Fruit fly (Drosophila melanogaster) whole organism, embryonic: ENCODE measurements around the gene CG17593.

Experiments used
- ATbp ChIP-seq: fragments of 200-800 bp; sonication (Bioruptor generic); optimal IDR thresholded peaks from 2 replicates; lab custom pipeline; 2017; ENCODE audit warnings: missing biosample characterization, mild to moderate bottlenecking, missing genetic modification characterization, missing genetic modification reagents
- Bteb2 ChIP-seq: fragments of 200-800 bp; sonication (Bioruptor generic); optimal IDR thresholded peaks from 2 replicates; lab custom pipeline; 2016; ENCODE audit warnings: missing biosample characterization, missing genetic modification characterization
- CG11398 ChIP-seq: fragments of 200-800 bp; sonication (Bioruptor generic); optimal IDR thresholded peaks from 2 replicates; lab custom pipeline; 2016; ENCODE audit warnings: missing biosample characterization, missing genetic modification characterization
- CG11456 ChIP-seq: fragments of 200-800 bp; sonication (Bioruptor generic); IDR thresholded peaks from 3 replicates; pipeline ENCODE4 v1.3.6; 2022; ENCODE audit warnings: missing biosample characterization, missing genetic modification characterization
- CG13296 ChIP-seq: fragments of 200-800 bp; sonication (Bioruptor generic); optimal IDR thresholded peaks from 3 replicates; lab custom pipeline; 2018; ENCODE audit warnings: missing biosample characterization, mild to moderate bottlenecking, missing genetic modification characterization
- CG16863 ChIP-seq: fragments of 200-800 bp; sonication (Bioruptor generic); optimal IDR thresholded peaks from 3 replicates; lab custom pipeline; 2016; ENCODE audit warnings: missing biosample characterization, missing genetic modification characterization
- CG18011 ChIP-seq: fragments of 200-800 bp; sonication (Bioruptor generic); optimal IDR thresholded peaks from 2 replicates; lab custom pipeline; 2017; ENCODE audit warnings: missing biosample characterization, missing genetic modification characterization, mild to moderate bottlenecking, moderate library complexity, missing genotype
- CG1832 ChIP-seq: fragments of 200-800 bp; sonication (Bioruptor generic); optimal IDR thresholded peaks from 2 replicates; lab custom pipeline; 2017; ENCODE audit warnings: missing biosample characterization, mild to moderate bottlenecking, missing genetic modification characterization, inconsistent platforms
- CG18764 ChIP-seq: fragments of 200-800 bp; sonication (Bioruptor generic); optimal IDR thresholded peaks from 3 replicates; lab custom pipeline; 2016; ENCODE audit warnings: missing biosample characterization, missing genetic modification characterization
- CG2120 ChIP-seq: fragments of 200-800 bp; sonication (Bioruptor generic); optimal IDR thresholded peaks from 3 replicates; lab custom pipeline; 2016; ENCODE audit warnings: missing biosample characterization, missing genetic modification characterization
- CG2129 ChIP-seq: fragments of 200-800 bp; sonication (Bioruptor generic); IDR thresholded peaks from 2 replicates; pipeline ENCODE4 v1.3.6; 2022; ENCODE audit warnings: missing biosample characterization, missing genetic modification characterization; ENCODE audit not compliant: partially characterized antibody
- CG33557 ChIP-seq: fragments of 200-800 bp; sonication (Bioruptor generic); optimal IDR thresholded peaks from 2 replicates; lab custom pipeline; 2019; ENCODE audit warnings: missing biosample characterization, mild to moderate bottlenecking, missing genetic modification characterization, moderate library complexity
- CG3407 ChIP-seq: fragments of 200-800 bp; sonication (Bioruptor generic); optimal IDR thresholded peaks from 2 replicates; lab custom pipeline; 2018; ENCODE audit warnings: missing biosample characterization, mild to moderate bottlenecking, missing genetic modification characterization
- CG6654 ChIP-seq: fragments of 200-800 bp; sonication (Bioruptor generic); optimal IDR thresholded peaks from 2 replicates; lab custom pipeline; 2017; ENCODE audit warnings: missing biosample characterization, mild to moderate bottlenecking, missing genetic modification characterization
- CG7271 ChIP-seq: fragments of 200-800 bp; sonication (Bioruptor generic); optimal IDR thresholded peaks from 2 replicates; lab custom pipeline; 2018; ENCODE audit warnings: missing biosample characterization, mild to moderate bottlenecking, missing genetic modification characterization, moderate library complexity
- CG7556 ChIP-seq: fragments of 200-800 bp; sonication (Bioruptor generic); optimal IDR thresholded peaks from 2 replicates; lab custom pipeline; 2017; ENCODE audit warnings: missing biosample characterization, mild to moderate bottlenecking, missing genetic modification characterization
- CG8478 ChIP-seq: fragments of >200 bp; optimal IDR thresholded peaks from 2 replicates; lab custom pipeline; 2018
- CG8944 ChIP-seq: fragments of 200-800 bp; sonication (Bioruptor generic); optimal IDR thresholded peaks from 3 replicates; lab custom pipeline; 2016; ENCODE audit warnings: missing biosample characterization, missing genetic modification characterization
- CHES-1-like ChIP-seq: fragments of 200-800 bp; sonication (Bioruptor generic); optimal IDR thresholded peaks from 2 replicates; lab custom pipeline; 2016; ENCODE audit warnings: missing biosample characterization, missing genetic modification characterization
- Gsc ChIP-seq: fragments of 200-800 bp; sonication (Bioruptor generic); IDR thresholded peaks from 2 replicates; pipeline ENCODE4 v1.3.6; 2022; ENCODE audit warnings: missing biosample characterization, missing genetic modification characterization
- H15 ChIP-seq: fragments of 200-800 bp; sonication (Bioruptor generic); IDR thresholded peaks from 3 replicates; pipeline ENCODE4 v1.3.6; 2022; ENCODE audit warnings: missing biosample characterization, missing genetic modification characterization
- Hr39 ChIP-seq: fragments of >200 bp; optimal IDR thresholded peaks from 2 replicates; lab custom pipeline; 2017
- Jarid2 ChIP-seq: fragments of 200-800 bp; sonication (Bioruptor generic); optimal IDR thresholded peaks from 3 replicates; lab custom pipeline; 2017; ENCODE audit warnings: mild to moderate bottlenecking, missing biosample characterization, missing genetic modification reagents, missing genetic modification characterization
- Lim3 ChIP-seq: fragments of 200-800 bp; sonication (Bioruptor generic); IDR thresholded peaks from 2 replicates; pipeline ENCODE4 v1.3.6; 2022; ENCODE audit warnings: missing biosample characterization, missing genetic modification characterization
- Lpt ChIP-seq: fragments of >200 bp; optimal IDR thresholded peaks from 2 replicates; lab custom pipeline; 2018; ENCODE audit warnings: missing biosample characterization, missing genetic modification characterization
- MBD-R2 ChIP-seq: fragments of 200-800 bp; sonication (Bioruptor generic); IDR thresholded peaks from 2 replicates; pipeline ENCODE4 v1.3.6; 2022; ENCODE audit warnings: missing biosample characterization, missing genetic modification characterization
- Med ChIP-seq: fragments of 200-800 bp; sonication (Bioruptor generic); peaks from one replicate; lab custom pipeline; 2016; ENCODE audit warnings: missing biosample characterization, missing genetic modification characterization, mild to moderate bottlenecking, inconsistent platforms, moderate library complexity
- NC2β ChIP-seq: fragments of 200-800 bp; sonication (Bioruptor generic); optimal IDR thresholded peaks from 2 replicates; lab custom pipeline; 2016; ENCODE audit warnings: missing biosample characterization, missing genetic modification characterization
- Nf-YC ChIP-seq: fragments of 200-800 bp; optimal IDR thresholded peaks from 3 replicates; lab custom pipeline; 2019; ENCODE audit warnings: missing biosample characterization, mild to moderate bottlenecking, missing genetic modification characterization, moderate library complexity
- NfI ChIP-seq: fragments of 200-800 bp; sonication (Bioruptor generic); optimal IDR thresholded peaks from 3 replicates; lab custom pipeline; 2018; ENCODE audit warnings: missing biosample characterization, mild to moderate bottlenecking, missing genetic modification characterization, moderate library complexity
- Pdp1 ChIP-seq, 2 experiments: fragments of 200-800 bp; sonication (Bioruptor generic); optimal IDR thresholded peaks; 3 replicates each; lab custom pipeline; 2016; ENCODE audit warnings: missing biosample characterization in 2 of 2, missing genetic modification characterization in 2 of 2, mild to moderate bottlenecking in 1 of 2, moderate library complexity in 1 of 2
- Ptx1 ChIP-seq: fragments of 200-800 bp; sonication (Bioruptor generic); IDR thresholded peaks from 2 replicates; pipeline ENCODE4 v1.3.6; 2022; ENCODE audit warnings: missing biosample characterization, missing genetic modification characterization
- Six4 ChIP-seq: fragments of 200-800 bp; sonication (Bioruptor generic); optimal IDR thresholded peaks from 2 replicates; lab custom pipeline; 2016; ENCODE audit warnings: missing biosample characterization, missing genetic modification characterization
- TFAM ChIP-seq: fragments of 200-800 bp; sonication (Bioruptor generic); optimal IDR thresholded peaks from 2 replicates; lab custom pipeline; 2017; ENCODE audit warnings: missing biosample characterization, missing genetic modification characterization, inconsistent platforms
- Trl ChIP-seq, 3 experiments: fragments of >200 bp in 2 of 3; fragments of 200-800 bp in 1 of 3; sonication (Bioruptor generic) in 1 of 3; optimal IDR thresholded peaks; 2 replicates in 1 of 3; 3 replicates in 2 of 3; lab custom pipeline; 2016 to 2017; ENCODE audit warnings: missing biosample characterization in 1 of 3, missing genetic modification characterization in 1 of 3
- ci ChIP-seq: fragments of 200-800 bp; sonication (Bioruptor generic); IDR thresholded peaks from 3 replicates; pipeline ENCODE4 v1.3.6; 2022; ENCODE audit warnings: missing biosample characterization, missing genetic modification characterization
- dati ChIP-seq: fragments of 200-800 bp; sonication (Bioruptor generic); IDR thresholded peaks from 2 replicates; pipeline ENCODE4 v1.3.6; 2022; ENCODE audit warnings: missing biosample characterization, missing genetic modification characterization
- dysf ChIP-seq: fragments of 200-800 bp; sonication (Bioruptor generic); IDR thresholded peaks from 3 replicates; pipeline ENCODE4 v1.3.6; 2022; ENCODE audit warnings: missing biosample characterization, missing genetic modification characterization
- ewg ChIP-seq: fragments of 200-800 bp; sonication (Bioruptor generic); optimal IDR thresholded peaks from 3 replicates; lab custom pipeline; 2017; ENCODE audit warnings: mild to moderate bottlenecking, missing biosample characterization, missing genetic modification reagents, missing genetic modification characterization
- eyg ChIP-seq: fragments of 200-800 bp; sonication (Bioruptor generic); optimal IDR thresholded peaks from 3 replicates; lab custom pipeline; 2016; ENCODE audit warnings: missing biosample characterization, missing genetic modification characterization
- lola ChIP-seq, 3 experiments: fragments of >200 bp in 2 of 3; fragments of 200-800 bp in 1 of 3; sonication (Bioruptor generic) in 1 of 3; optimal IDR thresholded peaks; 2 replicates each; lab custom pipeline; 2017 to 2019; ENCODE audit warnings: missing biosample characterization in 3 of 3, missing genetic modification characterization in 3 of 3, mild to moderate bottlenecking in 1 of 3, moderate library complexity in 1 of 3
- lov ChIP-seq, 2 experiments: fragments of 200-800 bp in 1 of 2; fragments of >200 bp in 1 of 2; sonication (Bioruptor generic) in 1 of 2; IDR thresholded peaks in 1 of 2; optimal IDR thresholded peaks in 1 of 2; 2 replicates in 1 of 2; 3 replicates in 1 of 2; pipeline versions ENCODE4 v1.3.6 to Lab custom; 2017 to 2022; ENCODE audit warnings: missing biosample characterization in 1 of 2, missing genetic modification characterization in 1 of 2
- otp ChIP-seq: fragments of 200-800 bp; sonication (Bioruptor generic); IDR thresholded peaks from 3 replicates; pipeline ENCODE4, ENCODE4 v1.3.6; 2022; ENCODE audit warnings: missing biosample characterization, missing genetic modification characterization
- prd ChIP-seq, 3 experiments: fragments of >200 bp in 2 of 3; fragments of 200-800 bp in 1 of 3; sonication (Bioruptor generic) in 1 of 3; optimal IDR thresholded peaks in 2 of 3; IDR thresholded peaks in 1 of 3; 2 replicates in 2 of 3; 3 replicates in 1 of 3; pipeline versions ENCODE4 v1.3.6 to Lab custom; 2017 to 2022; ENCODE audit warnings: missing biosample characterization in 1 of 3, missing genetic modification characterization in 1 of 3
- pum ChIP-seq: fragments of 200-800 bp; sonication (Bioruptor generic); optimal IDR thresholded peaks from 2 replicates; lab custom pipeline; 2016; ENCODE audit warnings: missing biosample characterization, missing genetic modification characterization
- ro ChIP-seq: fragments of 200-800 bp; sonication (Bioruptor generic); IDR thresholded peaks from 2 replicates; pipeline ENCODE4 v1.3.6; 2022; ENCODE audit warnings: missing biosample characterization, missing genetic modification characterization
- sens-2 ChIP-seq: fragments of 200-800 bp; sonication (Bioruptor generic); IDR thresholded peaks from 2 replicates; pipeline ENCODE4 v1.3.6; 2022; ENCODE audit warnings: missing biosample characterization, missing genetic modification characterization
- sob ChIP-seq: fragments of 200-800 bp; sonication (Bioruptor generic); IDR thresholded peaks from 2 replicates; pipeline ENCODE4 v1.3.6; 2022; ENCODE audit warnings: missing biosample characterization, missing genetic modification characterization
- tll ChIP-seq, 2 experiments: fragments of 200-800 bp in 1 of 2; fragments of >200 bp in 1 of 2; sonication (Bioruptor generic) in 1 of 2; optimal IDR thresholded peaks; 2 replicates each; lab custom pipeline; 2017 to 2019; ENCODE audit warnings: missing biosample characterization in 2 of 2, missing genetic modification characterization in 2 of 2, mild to moderate bottlenecking in 1 of 2, moderate library complexity in 1 of 2
- zf30C ChIP-seq: fragments of 200-800 bp; sonication (Bioruptor generic); optimal IDR thresholded peaks from 3 replicates; lab custom pipeline; 2018; ENCODE audit warnings: missing biosample characterization, mild to moderate bottlenecking, missing genetic modification characterization

Gene CG17593

DNA sequence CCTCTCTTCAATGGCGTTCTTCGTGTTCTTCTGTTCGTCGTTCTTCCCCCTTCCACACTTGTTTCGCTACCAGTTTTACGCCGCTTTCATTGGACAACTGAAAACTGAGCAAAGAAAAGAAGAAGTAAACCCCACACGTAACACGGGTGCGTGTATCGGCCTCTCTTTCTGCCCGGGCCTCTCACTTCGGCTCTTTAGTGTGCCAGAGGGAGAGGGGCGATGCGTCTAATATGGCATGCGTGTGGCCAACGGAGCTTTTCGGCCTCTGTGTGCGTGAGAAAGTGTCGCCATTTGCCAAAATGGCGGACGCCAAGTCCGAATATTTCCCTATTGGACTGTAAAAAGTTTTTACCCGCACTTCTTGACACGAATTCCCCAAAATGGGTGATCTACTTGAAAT is 25.3 kb downstream of the CG17593 start (continued):
- TF ChIP-seq CG1832 (GFP tag; lab: Kevin White, UChicago) (peak; percentile 91), otp (GFP tag; lab: Robert Waterston, UW) (0 out of 3 replicates have a peak, but pooled peaks have one; percentile 23), prd (optimal IDR thresholded peaks at IDR 0.05; lab: Kevin White, UChicago) (no peak), prd (GFP tag; IDR thresholded peaks at IDR 0.05; lab: Robert Waterston, UW) (no peak), ro (no peak), CG11398 (GFP tag; lab: Kevin White, UChicago) (no peak), CG18764 (GFP tag; lab: Kevin White, UChicago) (no peak), CG8944 (no peak), Trl (optimal IDR thresholded peaks at IDR 0.05; lab: Kevin White, UChicago) (peak in 1 of 2 experiments; percentile 22), Trl (GFP tag; optimal IDR thresholded peaks at IDR 0.05; lab: Kevin White, UChicago) (no peak), CG18011 (GFP tag; lab: Kevin White, UChicago) (no peak), Ptx1 (GFP tag; lab: Robert Waterston, UW) (no peak), CG7556 (GFP tag; lab: Kevin White, UChicago) (no peak), CHES-1-like (GFP tag; lab: Kevin White, UChicago) (no peak), Six4 (GFP tag; lab: Kevin White, UChicago) (no peak), Med (peak; percentile 36), Jarid2 (GFP tag; lab: Kevin White, UChicago) (peak; percentile 36), zf30C (GFP tag; lab: Kevin White, UChicago) (no peak), lov (optimal IDR thresholded peaks at IDR 0.05; lab: Kevin White, UChicago) (peak; percentile 4), lov (GFP tag; IDR thresholded peaks at IDR 0.05; lab: Robert Waterston, UW) (no peak), ci (GFP tag; lab: Robert Waterston, UW) (0 out of 3 replicates have a peak, but pooled peaks have one; percentile 15), CG6654 (GFP tag; lab: Kevin White, UChicago) (no peak), CG33557 (GFP tag; lab: Kevin White, UChicago) (no peak), Nf-YC (tag; lab: Kevin White, UChicago) (peak; percentile 98), sens-2 (no peak), dati (no peak), Lim3 (GFP tag; lab: Robert Waterston, UW) (no peak), NfI (GFP tag; lab: Kevin White, UChicago) (no peak), Bteb2 (GFP tag; lab: Kevin White, UChicago) (no peak), ATbp (GFP tag; lab: Kevin White, UChicago) (no peak), tll (GFP tag; optimal IDR thresholded peaks at IDR 0.05; lab: Kevin White, UChicago) (no peak), sob (GFP tag; lab: Robert Waterston, UW) (peak; percentile 82), pum (GFP tag; lab: Kevin White, UChicago) (no peak), MBD-R2 (GFP tag; lab: Robert Waterston, UW) (no peak), Lpt (GFP tag; lab: Kevin White, UChicago) (no peak), Pdp1 (GFP tag; optimal IDR thresholded peaks at IDR 0.05; lab: Kevin White, UChicago) (peak in 1 of 2 experiments; percentile 78), dysf (GFP tag; lab: Robert Waterston, UW) (no peak), NC2β (GFP tag; lab: Kevin White, UChicago) (no peak), lola (GFP tag; optimal IDR thresholded peaks at IDR 0.05; lab: Kevin White, UChicago) (no peak), TFAM (no peak), CG2120 (GFP tag; lab: Kevin White, UChicago) (no peak), Hr39 (lab: Kevin White, UChicago) (no peak), ewg (GFP tag; lab: Kevin White, UChicago) (peak; percentile 37), Gsc (GFP tag; lab: Robert Waterston, UW) (no peak), CG13296 (GFP tag; lab: Kevin White, UChicago) (no peak), CG3407 (GFP tag; lab: Kevin White, UChicago) (no peak), CG7271 (tag; lab: Kevin White, UChicago) (no peak), CG8478 (lab: Kevin White, UChicago) (peak; percentile 81), CG11456 (GFP tag; lab: Robert Waterston, UW) (no peak), CG2129 (GFP tag; lab: Robert Waterston, UW) (no peak), eyg (GFP tag; lab: Kevin White, UChicago) (no peak), H15 (GFP tag; lab: Robert Waterston, UW) (no peak), CG16863 (GFP tag; lab: Kevin White, UChicago) (no peak)
